Worm (Caenorhabditis elegans): ENCODE data around the gene T07C12.10.

The T07C12.10 gene

ce11 chrV:9976138-9976537 is 15.9 kb upstream of the T07C12.10 start, which contains the start of gene unc-41:
Gene unc-41, minus strand, starts transcription at chrV:9976238.
- TF ChIP-seq pag-3 (tag; optimal IDR thresholded peaks at IDR 0.05; ENCODE audit: borderline replicate concordance, insufficient read depth) (no peak), nhr-76 (tag; optimal IDR thresholded peaks at IDR 0.05) (no peak), sup-37 (GFP tag; optimal IDR thresholded peaks at IDR 0.05) (no peak), lir-3 (tag; optimal IDR thresholded peaks at IDR 0.05; ENCODE audit: poor library complexity) (no peak), nhr-20 (tag; optimal IDR thresholded peaks at IDR 0.05) (no peak), F16B12.6 (tag; optimal IDR thresholded peaks at IDR 0.05) (no peak), sox-4 (tag; optimal IDR thresholded peaks at IDR 0.05) (no peak), mep-1 (tag; optimal IDR thresholded peaks at IDR 0.05) (no peak), dsc-1 (tag; optimal IDR thresholded peaks at IDR 0.05) (no peak), zag-1 (tag; optimal IDR thresholded peaks at IDR 0.05) (no peak), elt-3 (tag; optimal IDR thresholded peaks at IDR 0.05) (no peak), unc-130 (tag; optimal IDR thresholded peaks at IDR 0.05) (no peak), nhr-237 (tag; optimal IDR thresholded peaks at IDR 0.05) (no peak)

- TF ChIP-seq fkh-10 (GFP tag; optimal IDR thresholded peaks at IDR 0.05) (peak; percentile 67), rnt-1 (tag; optimal IDR thresholded peaks at IDR 0.05) (no peak), lin-14 (GFP tag; optimal IDR thresholded peaks at IDR 0.05) (peak; percentile 82), hlh-4 (tag; optimal IDR thresholded peaks at IDR 0.05) (no peak), egl-13 (tag; optimal IDR thresholded peaks at IDR 0.05) (peak; percentile 17), ceh-82 (tag; optimal IDR thresholded peaks at IDR 0.05) (peak in 1 of 3 experiments; percentile 10), ztf-11 (tag; optimal IDR thresholded peaks at IDR 0.05) (no peak), efl-1 (optimal IDR thresholded peaks at IDR 0.05) (no peak), efl-1 (GFP tag; optimal IDR thresholded peaks at IDR 0.05 in 1 of 2) (peak in 1 of 2 experiments; percentile 72), sptf-1 (tag; optimal IDR thresholded peaks at IDR 0.05) (no peak), fkh-8 (tag; optimal IDR thresholded peaks at IDR 0.05) (peak; percentile 35), isw-1 (GFP tag; IDR thresholded peaks at IDR 0.05) (peak; percentile 13; the same call in 1 of the 2 replicates), nhr-47 (tag; optimal IDR thresholded peaks at IDR 0.05) (peak; percentile 31), zip-4 (GFP tag; optimal IDR thresholded peaks at IDR 0.05) (no peak), nhr-85 (tag) (no peak), unc-98 (GFP tag; IDR thresholded peaks at IDR 0.05) (no peak), C34B4.2 (tag; optimal IDR thresholded peaks at IDR 0.05) (no peak)
Measured at ce11 chrV:9974264-9974663, 14.0 kb upstream of the T07C12.10 start.

ce11 chrV:9970119-9970518 is 9.8 kb upstream of the T07C12.10 start:
- TF ChIP-seq ama-1 (optimal IDR thresholded peaks at IDR 0.05) (no peak), egl-13 (tag; optimal IDR thresholded peaks at IDR 0.05) (peak; percentile 37), C34B4.2 (tag; optimal IDR thresholded peaks at IDR 0.05) (no peak), nhr-237 (tag; optimal IDR thresholded peaks at IDR 0.05) (no peak), fos-1 (tag; optimal IDR thresholded peaks at IDR 0.05) (peak; percentile 15), snpc-4 (tag; optimal IDR thresholded peaks at IDR 0.05) (peak; percentile 10), nhr-20 (tag; optimal IDR thresholded peaks at IDR 0.05) (peak; percentile 72), skn-1 (tag; optimal IDR thresholded peaks at IDR 0.05) (peak; percentile 76), ceh-8 (GFP tag; optimal IDR thresholded peaks at IDR 0.05) (peak; percentile 17), alr-1 (tag; optimal IDR thresholded peaks at IDR 0.05; ENCODE audit: borderline replicate concordance) (no peak), mef-2 (tag; optimal IDR thresholded peaks at IDR 0.05) (no peak), ets-5 (GFP tag; IDR thresholded peaks at IDR 0.05) (no peak), zip-4 (GFP tag; optimal IDR thresholded peaks at IDR 0.05) (no peak), nhr-76 (tag; optimal IDR thresholded peaks at IDR 0.05) (no peak), ceh-90 (tag; optimal IDR thresholded peaks at IDR 0.05) (no peak), lsy-2 (tag; optimal IDR thresholded peaks at IDR 0.05) (peak; percentile 49 to 52), aly-2 (tag; optimal IDR thresholded peaks at IDR 0.05) (no peak), fkh-10 (GFP tag; optimal IDR thresholded peaks at IDR 0.05) (no peak), C16A3.4 (tag; optimal IDR thresholded peaks at IDR 0.05) (peak; percentile 54), elt-3 (tag; optimal IDR thresholded peaks at IDR 0.05) (no peak), lin-15B (tag; optimal IDR thresholded peaks at IDR 0.05) (peak; percentile 36), ceh-82 (tag; optimal IDR thresholded peaks at IDR 0.05) (peak; percentile 43 to 76 (median 72)), unc-30 (tag; optimal IDR thresholded peaks at IDR 0.05) (no peak), isw-1 (GFP tag; IDR thresholded peaks at IDR 0.05) (no peak), F16B12.6 (tag; optimal IDR thresholded peaks at IDR 0.05) (peak; percentile 30), tlp-1 (tag; optimal IDR thresholded peaks at IDR 0.05) (no peak), ces-1 (GFP tag; optimal IDR thresholded peaks at IDR 0.05) (no peak), sox-4 (tag; optimal IDR thresholded peaks at IDR 0.05) (no peak), vab-15 (tag; optimal IDR thresholded peaks at IDR 0.05) (no peak), mdl-1 (tag; optimal IDR thresholded peaks at IDR 0.05) (peak in 1 of 2 experiments; percentile 35), hlh-4 (tag; optimal IDR thresholded peaks at IDR 0.05) (no peak), lin-13 (GFP tag; optimal IDR thresholded peaks at IDR 0.05) (no peak)
